ENCODE assay signal across 2 worm cellular contexts in genomic region chrIV:15955349-15955748, ce11.
TF ChIP-seq lines count a peak whose summit lies in the region.

No protein-coding gene starts in this region.

TF ChIP-seq in whole organism, L4 larva, 104 proteins besides CTCF, POLR2A, EP300 and RAD21:
- TF ChIP-seq attf-4 (tag; optimal IDR thresholded peaks at IDR 0.05; lab: Kevin White, UChicago) (no peak), zfp-2 (tag; optimal IDR thresholded peaks at IDR 0.05; lab: Kevin White, UChicago) (no peak), hmg-1.1 (GFP tag; IDR thresholded peaks at IDR 0.05; lab: Robert Waterston, UW) (no peak), snpc-1.2 (GFP tag; IDR thresholded peaks at IDR 0.05; lab: Robert Waterston, UW) (peak; percentile 44; the same call in 1 of the 2 replicates), unc-62 (GFP tag; optimal IDR thresholded peaks at IDR 0.05 in 1 of 2; lab: Kevin White, UChicago) (no peak), unc-62 (tag; optimal IDR thresholded peaks at IDR 0.05; lab: Kevin White, UChicago) (no peak), nhr-25 (tag; optimal IDR thresholded peaks at IDR 0.05; lab: Kevin White, UChicago; ENCODE audit: borderline replicate concordance, insufficient read depth) (no peak), aha-1 (tag; lab: Kevin White, UChicago) (peak; percentile 50), aly-2 (tag; optimal IDR thresholded peaks at IDR 0.05; lab: Kevin White, UChicago) (no peak)

TF ChIP-seq in whole organism, young adult, 124 proteins besides CTCF, POLR2A, EP300 and RAD21:
- no peak for TF ChIP-seq ztf-6 (GFP tag; IDR thresholded peaks at IDR 0.05; lab: Robert Waterston, UW)
- no peak for TF ChIP-seq zfh-2 (GFP tag; conservative IDR thresholded peaks at IDR 0.05; lab: Robert Waterston, UW)
- TF ChIP-seq snpc-3.4 (tag; optimal IDR thresholded peaks at IDR 0.05; lab: Kevin White, UChicago), result no peak
- TF ChIP-seq ztf-26 (tag; optimal IDR thresholded peaks at IDR 0.05; lab: Kevin White, UChicago), result no peak
- no peak for TF ChIP-seq unc-62 (GFP tag; optimal IDR thresholded peaks at IDR 0.05; lab: Kevin White, UChicago)
- no peak for TF ChIP-seq gei-17 (GFP tag; optimal IDR thresholded peaks at IDR 0.05; lab: Kevin White, UChicago)
- TF ChIP-seq F22D6.2 (tag; optimal IDR thresholded peaks at IDR 0.05; lab: Kevin White, UChicago), result no peak
- TF ChIP-seq attf-6 (GFP tag; IDR thresholded peaks at IDR 0.05; lab: Robert Waterston, UW), result peak; percentile 77
- no peak for TF ChIP-seq lin-26 (GFP tag; IDR thresholded peaks at IDR 0.05; lab: Robert Waterston, UW)
- no peak for TF ChIP-seq let-526 (GFP tag; IDR thresholded peaks at IDR 0.05; lab: Robert Waterston, UW)
- TF ChIP-seq snpc-4 (GFP tag; optimal IDR thresholded peaks at IDR 0.05; lab: Kevin White, UChicago), result no peak
- TF ChIP-seq snpc-4 (tag; optimal IDR thresholded peaks at IDR 0.05; lab: Kevin White, UChicago), result peak in 2 of 4 experiments; percentile 13 to 64
- no peak for TF ChIP-seq attf-3 (GFP tag; conservative IDR thresholded peaks at IDR 0.05; lab: Robert Waterston, UW)
- TF ChIP-seq pbrm-1 (GFP tag; IDR thresholded peaks at IDR 0.05; lab: Robert Waterston, UW), result no peak
